Worm (Caenorhabditis elegans) whole organism, L4/young adult: ENCODE measurements around the gene pud-4.

ENCODE experiments used
- W03F9.2 ChIP-seq: fragments of 150-350 bp; optimal IDR thresholded peaks from 2 replicates; lab custom pipeline; 2014; ENCODE audit warnings: missing biosample characterization, missing genetic modification characterization
- dao-5 ChIP-seq: sonication (generic microtip); optimal IDR thresholded peaks from 2 replicates; lab custom pipeline; 2016; ENCODE audit warnings: missing genotype, missing genetic modification characterization, moderate library complexity, missing compliant biosample characterization
- him-1 ChIP-seq: sonication (generic microtip); optimal IDR thresholded peaks from 2 replicates; lab custom pipeline; 2016; ENCODE audit warnings: missing genotype, missing genetic modification reagents, missing genetic modification characterization, missing compliant biosample characterization

- TF ChIP-seq dao-5 (no peak), him-1 (tag; lab: Kevin White, UChicago) (no peak), W03F9.2 (no peak)
Measured at ce11 chrV:2303775-2304174, 22.7 kb upstream of the pud-4 start, which contains the start of gene irld-15.
